Worm (Caenorhabditis elegans): Measurements from ENCODE around the gene B0035.21.

B0035.21 gene

ce11 chrIV:11352768-11353167, 25.7 kb downstream of the B0035.21 start:
- TF ChIP-seq bed-2 (GFP tag; IDR thresholded peaks at IDR 0.05) (no peak), let-526 (GFP tag; IDR thresholded peaks at IDR 0.05) (no peak), F10E7.11 (tag; optimal IDR thresholded peaks at IDR 0.05) (no peak), repo-1 (tag; optimal IDR thresholded peaks at IDR 0.05) (no peak), Y53F4B.3 (GFP tag; IDR thresholded peaks at IDR 0.05) (no peak), pha-4 (tag; optimal IDR thresholded peaks at IDR 0.05) (no peak), snpc-1.1 (tag; optimal IDR thresholded peaks at IDR 0.05; ENCODE audit: insufficient read depth) (no peak), athp-1 (tag; optimal IDR thresholded peaks at IDR 0.05) (no peak), ztf-3 (GFP tag; optimal IDR thresholded peaks at IDR 0.05) (no peak), madf-8 (GFP tag; conservative IDR thresholded peaks at IDR 0.05) (no peak), F37B4.10 (GFP tag; IDR thresholded peaks at IDR 0.05) (no peak), unc-130 (GFP tag; optimal IDR thresholded peaks at IDR 0.05) (no peak), K11D2.4 (GFP tag; IDR thresholded peaks at IDR 0.05) (no peak), aptf-2 (GFP tag; conservative IDR thresholded peaks at IDR 0.05) (no peak), nhr-179 (tag; optimal IDR thresholded peaks at IDR 0.05) (no peak), ceh-58 (GFP tag; IDR thresholded peaks at IDR 0.05) (no peak)

ce11 chrIV:11353946-11354458, 26.9 kb downstream of the B0035.21 start, which contains the start of gene T01G1.2:
Gene T01G1.2 (plus strand): TSS chrIV:11354408.
- no peak for TF ChIP-seq mel-28 (tag; optimal IDR thresholded peaks at IDR 0.05; ENCODE audit: borderline replicate concordance)
- no peak for TF ChIP-seq snpc-1.3 (tag; optimal IDR thresholded peaks at IDR 0.05; ENCODE audit: insufficient read depth)
- no peak for TF ChIP-seq ztf-18 (tag; optimal IDR thresholded peaks at IDR 0.05)
- TF ChIP-seq T26A5.8 (tag; optimal IDR thresholded peaks at IDR 0.05), result no peak
- no peak for TF ChIP-seq madf-8 (GFP tag; conservative IDR thresholded peaks at IDR 0.05)

ce11 chrIV:11359769-11360168, 32.7 kb downstream of the B0035.21 start, which contains the start of gene klp-12:
Gene klp-12 (minus strand): TSS chrIV:11359869.
- TF ChIP-seq efl-1 (GFP tag; optimal IDR thresholded peaks at IDR 0.05) (no peak), lir-1 (GFP tag; conservative IDR thresholded peaks at IDR 0.05) (no peak), fkh-3 (tag; optimal IDR thresholded peaks at IDR 0.05) (no peak), nfya-2 (GFP tag; IDR thresholded peaks at IDR 0.05) (no peak), ceh-40 (GFP tag; IDR thresholded peaks at IDR 0.05) (no peak), xnd-1 (tag; optimal IDR thresholded peaks at IDR 0.05) (no peak), B0019.2 (GFP tag; conservative IDR thresholded peaks at IDR 0.05) (no peak), pha-4 (tag; optimal IDR thresholded peaks at IDR 0.05) (no peak), zfh-2 (GFP tag; conservative IDR thresholded peaks at IDR 0.05) (no peak), ceh-100 (GFP tag; IDR thresholded peaks at IDR 0.05) (no peak), aptf-3 (GFP tag; IDR thresholded peaks at IDR 0.05) (no peak), F57C9.4 (tag; optimal IDR thresholded peaks at IDR 0.05) (no peak), ztf-26 (tag; optimal IDR thresholded peaks at IDR 0.05) (no peak)

- no peak for TF ChIP-seq tbp1 (GFP tag; optimal IDR thresholded peaks at IDR 0.05)
- no peak for TF ChIP-seq hlh-12 (tag; optimal IDR thresholded peaks at IDR 0.05)
- no peak for TF ChIP-seq sptf-2 (GFP tag; optimal IDR thresholded peaks at IDR 0.05)
These were observed 34.3 kb downstream of the B0035.21 start, which contains the start of gene T01G1.4 for ce11 chrIV:11361409-11361808. Gene T01G1.4 (minus strand): TSS chrIV:11361509.

All from whole organism, young adult.